Worm (Caenorhabditis elegans): ENCODE measurements around the gene F26G1.15.

- no peak for TF ChIP-seq zfp-3 (GFP tag; conservative IDR thresholded peaks at IDR 0.05)
- TF ChIP-seq skn-1 (tag; optimal IDR thresholded peaks at IDR 0.05) = no peak
- no peak for TF ChIP-seq ctbp-1 (GFP tag; IDR thresholded peaks at IDR 0.05)
- TF ChIP-seq ama-1 (optimal IDR thresholded peaks at IDR 0.05) = no peak
These were observed 5.4 kb downstream of the F26G1.15 start, which contains the start of gene C33F10.4 for ce11 chrII:4795461-4795860.
